Fruit fly (Drosophila melanogaster) Kc167 (cell line): ENCODE results near the gene HIP-R.

Experiments
- Myc ChIP-seq: fragments of >200 bp; optimal IDR thresholded peaks from 2 replicates; lab custom pipeline; 2017; ENCODE audit warnings: missing external identifiers
- Sin3A ChIP-seq: fragments of >200 bp; optimal IDR thresholded peaks from 2 replicates; lab custom pipeline; 2018; ENCODE audit warnings: missing external identifiers
- h ChIP-seq: fragments of >200 bp; optimal IDR thresholded peaks from 3 replicates; lab custom pipeline; 2018; ENCODE audit warnings: missing external identifiers
- insv ChIP-seq: fragments of >200 bp; optimal IDR thresholded peaks from 3 replicates; lab custom pipeline; 2018; ENCODE audit warnings: missing external identifiers
- psq ChIP-seq: fragments of >200 bp; optimal IDR thresholded peaks from 2 replicates; lab custom pipeline; 2017; ENCODE audit warnings: missing external identifiers
- ttk ChIP-seq: sonication (Bioruptor generic); optimal IDR thresholded peaks from 2 replicates; lab custom pipeline; 2017; ENCODE audit warnings: missing external identifiers

The HIP-R gene

dm6 chrX:3747566-3747965 is 42.2 kb upstream of the HIP-R start:
- TF ChIP-seq psq (no peak), Sin3A (no peak), h (lab: Kevin White, UChicago) (no peak), ttk (lab: Kevin White, UChicago) (no peak), Myc (no peak), insv (lab: Kevin White, UChicago) (no peak)

DNA sequence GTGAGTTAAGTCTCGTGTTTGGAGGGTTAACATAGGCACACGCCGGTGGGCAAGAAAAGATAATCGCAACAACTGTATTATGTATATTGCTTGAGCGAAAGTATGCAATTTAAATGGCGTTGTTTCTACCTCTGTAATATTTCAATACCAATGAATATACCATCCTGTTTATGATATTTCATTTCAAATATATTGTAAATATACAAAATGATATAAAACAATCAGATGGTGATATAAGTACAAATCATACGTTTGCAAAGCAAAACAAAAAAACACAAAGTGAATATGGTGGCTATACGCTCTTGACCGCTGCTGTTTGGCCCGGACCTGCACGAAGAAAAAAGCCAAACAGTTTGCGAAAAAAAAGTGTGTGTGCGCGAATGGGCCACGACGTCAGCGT is 41.5 kb upstream of the HIP-R start:
- TF ChIP-seq Sin3A: no peak
- peak; percentile 10 for TF ChIP-seq psq
- TF ChIP-seq ttk (lab: Kevin White, UChicago): no peak
- TF ChIP-seq insv (lab: Kevin White, UChicago): no peak
- no peak for TF ChIP-seq h (lab: Kevin White, UChicago)
- no peak for TF ChIP-seq Myc

DNA sequence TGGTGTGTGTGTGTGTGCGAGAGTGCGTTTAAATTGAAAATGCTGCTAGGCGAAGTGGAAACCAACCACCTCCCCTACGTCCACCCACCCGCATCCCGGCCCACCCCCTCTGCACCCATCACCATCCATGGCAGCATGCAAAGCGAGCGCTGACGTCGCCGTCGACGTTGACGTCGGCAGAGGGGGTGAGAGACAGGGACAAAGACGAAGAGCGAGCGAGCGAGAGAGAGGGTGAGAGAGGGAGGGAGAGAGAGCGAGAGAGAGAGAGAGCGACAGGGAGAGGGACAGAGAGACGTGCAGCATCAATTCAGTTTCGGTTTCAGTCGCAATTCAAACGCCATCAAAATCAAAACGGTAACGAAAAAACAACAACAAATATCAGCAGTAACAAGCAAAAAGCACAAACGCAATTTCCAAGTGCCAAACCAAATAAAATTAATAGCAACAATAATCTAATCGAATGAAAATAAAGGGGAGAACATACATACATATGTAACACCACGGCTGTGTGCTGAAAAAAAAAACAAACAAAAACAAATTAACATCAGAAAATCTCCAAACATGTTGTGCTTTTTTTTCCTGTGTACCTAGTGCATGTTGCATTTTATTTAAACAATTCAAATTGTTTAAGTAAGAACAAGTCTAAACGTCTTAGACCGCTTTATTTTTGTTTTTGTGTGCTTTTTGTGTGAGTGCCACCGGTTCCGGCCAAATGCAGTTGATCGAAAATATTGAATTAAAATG is 40.9 kb upstream of the HIP-R start:
- no peak for TF ChIP-seq insv (lab: Kevin White, UChicago)
- no peak for TF ChIP-seq Sin3A
- TF ChIP-seq psq: no peak
- TF ChIP-seq h (lab: Kevin White, UChicago): no peak
- no peak for TF ChIP-seq Myc
- no peak for TF ChIP-seq ttk (lab: Kevin White, UChicago)

- TF ChIP-seq Myc: no peak
- TF ChIP-seq psq: peak; percentile 23
Measured at dm6 chrX:3750232-3751075, 39.3 kb upstream of the HIP-R start.

DNA sequence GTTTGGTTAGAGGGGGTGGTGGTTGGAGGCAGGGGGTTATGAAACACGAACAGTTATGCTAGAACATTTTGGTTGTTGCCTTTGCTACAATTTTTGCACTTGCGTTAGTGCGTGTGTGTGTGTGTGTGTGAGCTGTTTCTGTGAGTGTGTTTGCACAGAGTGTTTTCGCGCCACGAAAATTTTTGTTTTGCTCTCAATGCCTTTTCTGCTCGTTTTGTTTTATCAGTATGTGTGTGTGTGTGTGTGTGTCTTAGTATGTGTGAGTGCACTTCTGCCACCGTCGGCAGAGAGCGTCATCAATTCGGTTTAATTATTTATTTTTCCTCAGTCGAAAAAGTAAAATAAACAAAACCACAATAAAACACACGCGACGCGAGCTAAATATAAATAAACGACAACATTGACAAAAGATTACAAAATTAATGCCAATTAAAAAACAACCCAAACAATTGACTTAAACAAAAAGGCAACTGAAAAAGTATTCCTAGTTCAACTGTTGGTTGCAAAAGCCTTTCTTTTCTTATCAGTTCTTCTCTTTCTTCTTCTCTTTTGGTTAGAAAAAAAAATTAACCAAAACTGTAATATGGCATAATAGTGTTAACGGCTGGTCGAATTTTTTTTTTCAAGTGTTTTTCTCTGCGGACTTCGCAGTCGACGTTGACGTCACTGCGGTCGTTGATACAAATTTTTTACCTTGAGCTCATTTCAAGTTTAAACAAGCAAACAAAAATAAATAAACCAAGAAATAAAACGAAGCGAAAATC is 28.3 kb upstream of the HIP-R start:
- TF ChIP-seq Myc (no peak), ttk (lab: Kevin White, UChicago) (no peak)

- TF ChIP-seq Sin3A (no peak), h (lab: Kevin White, UChicago) (no peak), Myc (no peak), ttk (lab: Kevin White, UChicago) (no peak), psq (no peak), insv (lab: Kevin White, UChicago) (no peak)
Measured at dm6 chrX:3762441-3762840, 27.3 kb upstream of the HIP-R start.

DNA sequence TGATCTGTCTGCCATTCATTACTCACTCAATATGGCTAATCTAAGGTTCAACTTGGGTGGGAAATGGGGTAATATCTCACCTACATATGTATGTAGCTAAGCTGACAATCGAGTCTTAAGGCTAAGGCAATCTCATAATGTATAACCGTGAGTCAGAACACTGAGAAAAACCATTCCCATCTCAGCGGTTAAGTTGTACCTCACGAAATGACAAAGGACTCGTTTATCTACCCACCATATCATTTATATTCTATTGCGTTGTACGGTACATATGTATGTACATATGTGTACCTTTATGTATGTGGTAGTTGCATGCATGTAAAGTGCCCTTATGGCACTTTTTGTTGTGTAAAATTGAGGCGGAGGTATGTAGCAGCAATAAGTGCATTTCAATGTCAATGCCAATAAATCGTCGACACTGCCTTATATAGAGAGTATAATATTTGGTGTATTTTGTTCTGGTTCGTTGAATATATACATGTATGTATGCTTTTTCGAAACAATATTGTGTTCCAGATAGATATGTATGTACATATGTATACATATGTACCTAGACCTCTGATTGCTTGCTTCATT is 26.8 kb upstream of the HIP-R start:
- no peak for TF ChIP-seq h (lab: Kevin White, UChicago)
- TF ChIP-seq Sin3A: no peak
- TF ChIP-seq Myc: no peak
- no peak for TF ChIP-seq insv (lab: Kevin White, UChicago)
- TF ChIP-seq ttk (lab: Kevin White, UChicago): no peak
- TF ChIP-seq psq: no peak

DNA sequence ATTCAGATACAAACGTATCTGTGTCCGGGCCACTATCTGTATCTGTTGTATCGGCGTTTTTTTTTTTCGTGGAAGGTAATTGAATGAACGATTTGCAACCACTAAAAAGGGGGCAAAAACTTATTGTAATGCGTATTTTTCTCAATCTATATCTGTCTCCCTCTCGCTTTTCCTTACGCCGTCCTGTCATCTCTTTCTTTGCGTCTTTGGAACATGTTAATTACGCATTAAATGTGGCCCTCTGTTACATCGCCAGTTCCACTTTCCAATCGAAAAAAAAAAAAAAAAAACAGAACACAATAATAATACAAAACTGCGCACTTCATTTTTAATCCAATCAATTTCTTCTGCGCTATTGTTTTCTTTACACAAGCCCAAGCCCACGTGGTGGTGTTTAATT is 25.5 kb upstream of the HIP-R start:
- TF ChIP-seq psq (no peak), insv (lab: Kevin White, UChicago) (no peak), Myc (no peak), h (lab: Kevin White, UChicago) (no peak), ttk (lab: Kevin White, UChicago) (no peak), Sin3A (no peak)

DNA sequence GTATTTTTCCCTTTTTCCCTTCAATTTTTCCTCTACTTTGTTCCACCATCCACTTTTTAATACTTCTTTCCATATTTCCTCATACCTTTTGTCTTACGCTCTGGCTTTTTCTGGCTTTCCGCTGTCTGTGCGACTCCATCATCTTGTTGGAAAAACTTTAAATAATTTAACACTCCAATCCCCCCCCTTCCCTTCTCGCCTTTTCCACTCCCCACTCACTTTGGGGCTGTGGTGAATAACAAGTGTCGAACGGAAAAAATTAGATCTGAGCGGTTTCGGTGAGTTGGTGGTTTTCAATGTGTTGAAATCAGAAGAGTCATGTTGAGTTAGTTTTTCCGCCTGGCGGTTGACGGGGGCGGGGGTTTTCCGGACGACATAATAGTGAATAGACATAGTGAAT is 22.7 kb upstream of the HIP-R start:
- TF ChIP-seq insv (lab: Kevin White, UChicago): no peak
- no peak for TF ChIP-seq h (lab: Kevin White, UChicago)
- no peak for TF ChIP-seq psq
- no peak for TF ChIP-seq Sin3A
- TF ChIP-seq Myc: no peak
- TF ChIP-seq ttk (lab: Kevin White, UChicago): no peak

DNA sequence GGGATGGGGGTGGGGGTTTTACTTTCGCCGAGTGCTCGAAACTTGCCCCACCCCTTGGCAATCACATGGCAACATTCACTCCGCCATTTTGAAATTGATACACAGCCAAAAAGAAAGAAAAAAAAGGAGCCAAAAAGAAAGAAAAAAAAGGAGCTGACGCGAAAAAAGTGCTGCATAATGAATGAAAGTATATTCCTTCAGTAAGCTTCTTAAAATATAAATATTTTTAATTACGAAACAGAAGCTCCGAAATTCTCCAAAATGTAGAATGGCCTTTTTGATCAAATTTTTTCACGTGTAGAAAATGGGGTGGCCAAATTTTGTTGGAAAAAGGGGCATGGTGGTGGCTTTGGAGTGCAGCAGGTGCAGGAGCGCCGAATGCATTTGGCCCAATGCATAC is 21.6 kb upstream of the HIP-R start:
- TF ChIP-seq Sin3A (no peak), Myc (no peak), ttk (lab: Kevin White, UChicago) (no peak), psq (no peak), h (lab: Kevin White, UChicago) (no peak), insv (lab: Kevin White, UChicago) (no peak)

DNA sequence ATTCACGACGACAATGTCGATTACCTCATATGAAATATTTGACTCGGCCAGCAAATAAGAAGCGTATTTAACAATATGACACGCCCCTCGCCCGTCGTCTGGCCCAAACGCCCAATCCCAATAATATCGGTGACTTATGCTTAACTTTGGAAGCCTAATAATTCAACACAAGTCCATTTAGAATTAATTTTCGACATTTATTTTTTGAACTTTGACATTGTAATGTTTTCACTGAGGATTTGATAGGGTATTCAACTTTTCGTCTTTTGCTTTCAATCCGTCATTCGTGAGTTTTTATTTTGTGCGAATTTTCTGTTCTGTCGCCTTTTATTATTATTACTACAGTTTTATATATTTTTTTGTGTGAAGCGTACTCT is 17.3 kb upstream of the HIP-R start:
- TF ChIP-seq ttk (lab: Kevin White, UChicago): no peak
- no peak for TF ChIP-seq psq
- no peak for TF ChIP-seq Myc
- no peak for TF ChIP-seq Sin3A
- TF ChIP-seq h (lab: Kevin White, UChicago): no peak
- no peak for TF ChIP-seq insv (lab: Kevin White, UChicago)
